Worm (Caenorhabditis elegans): ENCODE results near the gene Y2H9A.6.

DNA sequence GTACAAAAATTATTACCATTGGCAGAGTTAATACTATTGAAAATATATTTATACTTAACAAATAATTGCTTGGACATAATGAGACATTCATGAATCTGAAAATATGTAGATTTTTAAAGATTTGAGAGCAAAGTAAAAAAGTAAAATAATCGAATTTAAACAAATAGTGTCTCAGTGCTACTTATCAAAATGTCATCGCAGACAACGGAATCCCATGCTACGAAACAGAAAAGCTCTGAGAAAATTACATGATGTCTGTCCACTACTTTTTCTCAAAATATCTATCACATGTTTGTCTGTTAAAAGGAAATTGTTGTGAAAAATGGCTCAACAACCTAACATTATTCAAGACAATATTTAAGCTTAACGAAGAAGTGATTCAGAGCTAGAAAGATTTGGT, 40.7 kb downstream of the Y2H9A.6 start, which contains the start of gene T10G3.4:
- TF ChIP-seq ets-7 (tag; optimal IDR thresholded peaks at IDR 0.05) (no peak), tbx-11 (GFP tag; IDR thresholded peaks at IDR 0.05) (no peak), ama-1 (optimal IDR thresholded peaks at IDR 0.05) (no peak), B0310.2 (tag; optimal IDR thresholded peaks at IDR 0.05) (no peak), tra-4 (tag; optimal IDR thresholded peaks at IDR 0.05) (no peak)

Data from whole organism, early embryonic.